Fruit fly (Drosophila melanogaster) whole organism, embryonic: ENCODE measurements around the gene SCAR.
A peak's percentile ranks its signal among the peaks of the same experiment; 100 is the strongest.

Experiments
- Abd-B ChIP-seq: fragments of 200-800 bp; sonication (Bioruptor generic); optimal IDR thresholded peaks from 2 replicates; lab custom pipeline; 2018; ENCODE audit warnings: missing biosample characterization, mild to moderate bottlenecking, missing genetic modification characterization, moderate library complexity
- Ada2b ChIP-seq: fragments of 200-800 bp; sonication (Bioruptor generic); IDR thresholded peaks from 2 replicates; pipeline ENCODE4 v1.3.6; 2022; ENCODE audit warnings: missing biosample characterization, missing genetic modification characterization
- Atf3 ChIP-seq: fragments of 200-800 bp; sonication (Bioruptor generic); optimal IDR thresholded peaks from 3 replicates; lab custom pipeline; 2016; ENCODE audit warnings: missing biosample characterization, missing genetic modification characterization
- CG10431 ChIP-seq: fragments of 200-800 bp; sonication (Bioruptor generic); optimal IDR thresholded peaks from 3 replicates; lab custom pipeline; 2018; ENCODE audit warnings: missing biosample characterization, mild to moderate bottlenecking, missing genetic modification characterization
- CG10462 ChIP-seq: fragments of 200-800 bp; sonication (Bioruptor generic); optimal IDR thresholded peaks from 2 replicates; lab custom pipeline; 2016; ENCODE audit warnings: missing biosample characterization, missing genetic modification characterization
- CG12942 ChIP-seq: fragments of 200-800 bp; sonication (Bioruptor generic); optimal IDR thresholded peaks from 3 replicates; lab custom pipeline; 2016; ENCODE audit warnings: missing biosample characterization, missing genetic modification characterization
- CG13287 ChIP-seq: fragments of 200-800 bp; sonication (Bioruptor generic); IDR thresholded peaks from 2 replicates; pipeline ENCODE4 v1.3.6; 2022; ENCODE audit warnings: missing biosample characterization, missing genetic modification characterization; ENCODE audit not compliant: partially characterized antibody
- CG13894 ChIP-seq: fragments of 200-800 bp; sonication (Bioruptor generic); optimal IDR thresholded peaks from 3 replicates; lab custom pipeline; 2018; ENCODE audit warnings: missing biosample characterization, mild to moderate bottlenecking, missing genetic modification characterization, moderate library complexity
- CG15269 ChIP-seq: fragments of 200-800 bp; sonication (Bioruptor generic); optimal IDR thresholded peaks from 2 replicates; lab custom pipeline; 2018; ENCODE audit warnings: missing biosample characterization, mild to moderate bottlenecking, missing genetic modification characterization, moderate library complexity
- CG15479 ChIP-seq: fragments of 200-800 bp; sonication (Bioruptor generic); optimal IDR thresholded peaks from 3 replicates; lab custom pipeline; 2019; ENCODE audit warnings: missing biosample characterization, mild to moderate bottlenecking, missing genetic modification characterization, moderate library complexity
- CG1602 ChIP-seq: fragments of 200-800 bp; sonication (Bioruptor generic); optimal IDR thresholded peaks from 3 replicates; lab custom pipeline; 2016; ENCODE audit warnings: missing biosample characterization, missing genetic modification characterization
- CG2875 ChIP-seq: fragments of 200-800 bp; sonication (Bioruptor generic); optimal IDR thresholded peaks from 2 replicates; lab custom pipeline; 2017; ENCODE audit warnings: missing biosample characterization, mild to moderate bottlenecking, missing genetic modification characterization, missing genetic modification reagents
- CG31441 ChIP-seq: fragments of 200-800 bp; sonication (Bioruptor generic); IDR thresholded peaks from 2 replicates; pipeline ENCODE4 v1.3.6; 2022; ENCODE audit warnings: missing biosample characterization, missing genetic modification characterization
- CG6813 ChIP-seq: fragments of 200-800 bp; sonication (Bioruptor generic); optimal IDR thresholded peaks from 2 replicates; lab custom pipeline; 2017; ENCODE audit warnings: missing biosample characterization, missing genetic modification characterization, mild to moderate bottlenecking, moderate library complexity, missing genetic modification reagents
- CG8478 ChIP-seq: fragments of >200 bp; optimal IDR thresholded peaks from 2 replicates; lab custom pipeline; 2018
- CG9609 ChIP-seq: fragments of 200-800 bp; sonication (Bioruptor generic); optimal IDR thresholded peaks from 3 replicates; lab custom pipeline; 2016; ENCODE audit warnings: missing biosample characterization, missing genetic modification characterization
- CTCF ChIP-seq: fragments of 200-800 bp; sonication (Bioruptor generic); optimal IDR thresholded peaks from 2 replicates; lab custom pipeline; 2017; ENCODE audit warnings: missing biosample characterization, mild to moderate bottlenecking, missing genetic modification characterization, moderate library complexity
- Dref ChIP-seq: fragments of 200-800 bp; sonication (Bioruptor generic); IDR thresholded peaks from 2 replicates; pipeline ENCODE4 v1.3.6; 2022; ENCODE audit warnings: missing biosample characterization, missing genetic modification characterization
- Drgx ChIP-seq: fragments of 200-800 bp; sonication (Bioruptor generic); IDR thresholded peaks from 2 replicates; pipeline ENCODE4 v1.3.6; 2022; ENCODE audit warnings: missing biosample characterization, missing genetic modification characterization
- Elba2 ChIP-seq: fragments of 200-800 bp; sonication (Bioruptor generic); optimal IDR thresholded peaks from 3 replicates; lab custom pipeline; 2016; ENCODE audit warnings: missing biosample characterization, missing genetic modification characterization
- HLHmδ ChIP-seq: fragments of 200-800 bp; sonication (Bioruptor generic); optimal IDR thresholded peaks from 2 replicates; lab custom pipeline; 2018; ENCODE audit warnings: missing biosample characterization, mild to moderate bottlenecking, missing genetic modification characterization, moderate library complexity
- Hmx ChIP-seq: fragments of 200-800 bp; sonication (Bioruptor generic); optimal IDR thresholded peaks from 2 replicates; lab custom pipeline; 2016; ENCODE audit warnings: missing biosample characterization, missing genetic modification characterization
- Hsf ChIP-seq: fragments of 200-800 bp; sonication (Bioruptor generic); optimal IDR thresholded peaks from 3 replicates; lab custom pipeline; 2016; ENCODE audit warnings: missing biosample characterization, missing genetic modification characterization
- Lim3 ChIP-seq: fragments of 200-800 bp; sonication (Bioruptor generic); IDR thresholded peaks from 2 replicates; pipeline ENCODE4 v1.3.6; 2022; ENCODE audit warnings: missing biosample characterization, missing genetic modification characterization
- MBD-R2 ChIP-seq: fragments of 200-800 bp; sonication (Bioruptor generic); IDR thresholded peaks from 2 replicates; pipeline ENCODE4 v1.3.6; 2022; ENCODE audit warnings: missing biosample characterization, missing genetic modification characterization
- Max ChIP-seq: fragments of 200-800 bp; sonication (Bioruptor generic); optimal IDR thresholded peaks from 2 replicates; lab custom pipeline; 2016; ENCODE audit warnings: missing biosample characterization, mild to moderate bottlenecking, missing genetic modification characterization
- NC2β ChIP-seq: fragments of 200-800 bp; sonication (Bioruptor generic); optimal IDR thresholded peaks from 2 replicates; lab custom pipeline; 2016; ENCODE audit warnings: missing biosample characterization, missing genetic modification characterization
- Nf-YA ChIP-seq: fragments of 200-800 bp; sonication (Bioruptor generic); IDR thresholded peaks from 2 replicates; pipeline ENCODE4 v1.3.6; 2022; ENCODE audit warnings: missing biosample characterization, missing genetic modification characterization
- Opbp ChIP-seq: fragments of 200-800 bp; sonication (Bioruptor generic); IDR thresholded peaks from 3 replicates; pipeline ENCODE4 v1.3.6; 2022; ENCODE audit warnings: missing biosample characterization, missing genetic modification characterization; ENCODE audit not compliant: partially characterized antibody
- Trl ChIP-seq, 3 experiments: fragments of >200 bp in 2 of 3; fragments of 200-800 bp in 1 of 3; sonication (Bioruptor generic) in 1 of 3; optimal IDR thresholded peaks; 2 replicates in 1 of 3; 3 replicates in 2 of 3; lab custom pipeline; 2016 to 2017; ENCODE audit warnings: missing biosample characterization in 1 of 3, missing genetic modification characterization in 1 of 3
- amos ChIP-seq: fragments of 200-800 bp; sonication (Bioruptor generic); IDR thresholded peaks from 2 replicates; pipeline ENCODE4 v1.3.6; 2022; ENCODE audit warnings: missing biosample characterization, missing genetic modification characterization; ENCODE audit not compliant: partially characterized antibody
- bowl ChIP-seq: fragments of 200-800 bp; sonication (Bioruptor generic); IDR thresholded peaks from 2 replicates; pipeline ENCODE4 v1.3.6; 2022; ENCODE audit warnings: missing biosample characterization, missing genetic modification characterization
- cad ChIP-seq: fragments of >200 bp; optimal IDR thresholded peaks from 2 replicates; lab custom pipeline; 2017; ENCODE audit warnings: missing biosample characterization, missing genetic modification characterization
- crp ChIP-seq, 2 experiments: fragments of 200-800 bp; sonication (Bioruptor generic); optimal IDR thresholded peaks; 2 replicates in 1 of 2; 3 replicates in 1 of 2; lab custom pipeline; 2017; ENCODE audit warnings: missing biosample characterization in 2 of 2, missing genetic modification characterization in 2 of 2, mild to moderate bottlenecking in 1 of 2, moderate library complexity in 1 of 2
- danr ChIP-seq: fragments of 200-800 bp; sonication (Bioruptor generic); IDR thresholded peaks from 2 replicates; pipeline ENCODE4 v1.3.6; 2022; ENCODE audit warnings: missing biosample characterization, missing genetic modification characterization
- ewg ChIP-seq: fragments of 200-800 bp; sonication (Bioruptor generic); optimal IDR thresholded peaks from 3 replicates; lab custom pipeline; 2017; ENCODE audit warnings: mild to moderate bottlenecking, missing biosample characterization, missing genetic modification reagents, missing genetic modification characterization
- fd96Cb ChIP-seq: fragments of 200-800 bp; sonication (Bioruptor generic); optimal IDR thresholded peaks from 2 replicates; lab custom pipeline; 2018; ENCODE audit warnings: missing biosample characterization, mild to moderate bottlenecking, missing genetic modification characterization, moderate library complexity
- jigr1 ChIP-seq: fragments of 200-800 bp; sonication (Bioruptor generic); IDR thresholded peaks from 3 replicates; pipeline ENCODE4 v1.3.6; 2022; ENCODE audit warnings: missing biosample characterization, missing genetic modification characterization
- nmo ChIP-seq: fragments of 200-800 bp; sonication (Bioruptor generic); optimal IDR thresholded peaks from 2 replicates; lab custom pipeline; 2018; ENCODE audit warnings: missing biosample characterization, mild to moderate bottlenecking, missing genetic modification characterization, moderate library complexity
- pan ChIP-seq, 4 experiments: fragments of >200 bp in 3 of 4; fragments of 200-800 bp in 1 of 4; sonication (Bioruptor generic) in 1 of 4; optimal IDR thresholded peaks in 3 of 4; IDR thresholded peaks in 1 of 4; 2 replicates each; pipeline versions ENCODE4 v1.3.6 to Lab custom; 2017 to 2022; ENCODE audit warnings: missing biosample characterization in 2 of 4, missing genetic modification characterization in 2 of 4, mixed read lengths in 1 of 4
- pnt ChIP-seq: fragments of 200-800 bp; sonication (Bioruptor generic); optimal IDR thresholded peaks from 3 replicates; lab custom pipeline; 2016; ENCODE audit warnings: missing biosample characterization, missing genetic modification characterization
- prd ChIP-seq, 3 experiments: fragments of >200 bp in 2 of 3; fragments of 200-800 bp in 1 of 3; sonication (Bioruptor generic) in 1 of 3; optimal IDR thresholded peaks in 2 of 3; IDR thresholded peaks in 1 of 3; 2 replicates in 2 of 3; 3 replicates in 1 of 3; pipeline versions ENCODE4 v1.3.6 to Lab custom; 2017 to 2022; ENCODE audit warnings: missing biosample characterization in 1 of 3, missing genetic modification characterization in 1 of 3
- repo ChIP-seq: fragments of 200-800 bp; sonication (Bioruptor generic); optimal IDR thresholded peaks from 2 replicates; lab custom pipeline; 2016; ENCODE audit warnings: missing biosample characterization, missing genetic modification characterization
- sc ChIP-seq, 3 experiments: fragments of >200 bp in 2 of 3; fragments of 200-800 bp in 1 of 3; sonication (Bioruptor generic) in 1 of 3; optimal IDR thresholded peaks; 2 replicates in 2 of 3; 3 replicates in 1 of 3; lab custom pipeline; 2017; ENCODE audit warnings: mild to moderate bottlenecking in 1 of 3, missing biosample characterization in 1 of 3, missing genetic modification characterization in 1 of 3, missing genetic modification reagents in 1 of 3
- sisA ChIP-seq: fragments of 200-800 bp; sonication (Bioruptor generic); IDR thresholded peaks from 2 replicates; pipeline ENCODE4 v1.3.6; 2022; ENCODE audit warnings: missing biosample characterization, missing genetic modification characterization
- sna ChIP-seq: fragments of 200-800 bp; sonication (Bioruptor generic); IDR thresholded peaks from 2 replicates; pipeline ENCODE4 v1.3.6; 2022; ENCODE audit warnings: missing biosample characterization, missing genetic modification characterization; ENCODE audit not compliant: partially characterized antibody
- tap ChIP-seq: fragments of 200-800 bp; optimal IDR thresholded peaks from 3 replicates; lab custom pipeline; 2019; ENCODE audit warnings: missing biosample characterization, mild to moderate bottlenecking, missing genetic modification characterization, moderate library complexity
- tgo ChIP-seq: fragments of 200-800 bp; sonication (Bioruptor generic); IDR thresholded peaks from 3 replicates; pipeline ENCODE4 v1.3.6; 2022; ENCODE audit warnings: missing biosample characterization, missing genetic modification characterization
- tna ChIP-seq: fragments of 200-800 bp; sonication (Bioruptor generic); IDR thresholded peaks from 2 replicates; pipeline ENCODE4 v1.3.6; 2022; ENCODE audit warnings: missing biosample characterization, missing genetic modification characterization; ENCODE audit not compliant: partially characterized antibody

Gene SCAR

dm6 chr2L:10987370-10987853, 10.8 kb downstream of the SCAR start, which contains the start of the genes piwi and CG12253 (continued):
- TF ChIP-seq crp (GFP tag; optimal IDR thresholded peaks at IDR 0.05; lab: Kevin White, UChicago), result no peak
- TF ChIP-seq Hsf (GFP tag; lab: Kevin White, UChicago), result peak; percentile 77
- no peak for TF ChIP-seq CG31441 (GFP tag; lab: Robert Waterston, UW)
- TF ChIP-seq Drgx, result 0 out of 2 replicates have a peak, but pooled peaks have one; percentile 11
- no peak for TF ChIP-seq jigr1
- TF ChIP-seq pan (optimal IDR thresholded peaks at IDR 0.05; lab: Kevin White, UChicago), result no peak
- TF ChIP-seq pan (GFP tag; optimal IDR thresholded peaks at IDR 0.05 in 1 of 2, IDR thresholded peaks at IDR 0.05 in 1 of 2), result no peak
- no peak for TF ChIP-seq NC2β (GFP tag; lab: Kevin White, UChicago)
- TF ChIP-seq cad (GFP tag; lab: Kevin White, UChicago), result no peak
- TF ChIP-seq nmo, result peak; percentile 80
- TF ChIP-seq Abd-B, result no peak
- TF ChIP-seq tap (tag; lab: Kevin White, UChicago), result no peak
- TF ChIP-seq CG12942 (GFP tag; lab: Kevin White, UChicago), result peak; percentile 70
- TF ChIP-seq CG15479 (GFP tag; lab: Kevin White, UChicago), result no peak
- no peak for TF ChIP-seq prd (optimal IDR thresholded peaks at IDR 0.05; lab: Kevin White, UChicago)
- TF ChIP-seq prd (GFP tag; IDR thresholded peaks at IDR 0.05; lab: Robert Waterston, UW), result peak; percentile 44; the same call in 2 of the 3 replicates
- no peak for TF ChIP-seq sc (optimal IDR thresholded peaks at IDR 0.05; lab: Kevin White, UChicago)
- TF ChIP-seq sc (GFP tag; optimal IDR thresholded peaks at IDR 0.05; lab: Kevin White, UChicago), result peak; percentile 67
- TF ChIP-seq Ada2b, result peak; percentile 49; the same call in 1 of the 2 replicates
- TF ChIP-seq Nf-YA (GFP tag; lab: Robert Waterston, UW), result peak; percentile 55
- TF ChIP-seq MBD-R2 (GFP tag; lab: Robert Waterston, UW), result peak; percentile 49
- TF ChIP-seq Dref (GFP tag; lab: Robert Waterston, UW), result no peak
- TF ChIP-seq tgo, result peak; percentile 91
- peak; percentile 38 for TF ChIP-seq Max (GFP tag; lab: Kevin White, UChicago)
- TF ChIP-seq Elba2 (GFP tag; lab: Kevin White, UChicago), result no peak
- TF ChIP-seq ewg, result peak; percentile 64
- TF ChIP-seq HLHmδ, result no peak
- no peak for TF ChIP-seq pnt (GFP tag; lab: Kevin White, UChicago)
- TF ChIP-seq tna, result no peak
- no peak; the same call in 1 of the 2 replicates for TF ChIP-seq danr
- 0 out of 2 replicates have a peak, but pooled peaks have one; percentile 16 for TF ChIP-seq sna (GFP tag; lab: Robert Waterston, UW)
- no peak for TF ChIP-seq CTCF (GFP tag; lab: Kevin White, UChicago)
- TF ChIP-seq sisA (GFP tag; lab: Robert Waterston, UW), result no peak
- 0 out of 2 replicates have a peak, but pooled peaks have one; percentile 11 for TF ChIP-seq Lim3
- peak; percentile 8 for TF ChIP-seq Atf3 (GFP tag; lab: Kevin White, UChicago)
- peak; percentile 8 for TF ChIP-seq CG10462 (GFP tag; lab: Kevin White, UChicago)
- TF ChIP-seq CG15269 (tag; lab: Kevin White, UChicago), result no peak
- TF ChIP-seq CG2875 (GFP tag; lab: Kevin White, UChicago), result peak; percentile 57
- TF ChIP-seq bowl (GFP tag; lab: Robert Waterston, UW), result no peak
- TF ChIP-seq CG13287 (GFP tag; lab: Robert Waterston, UW), result no peak
- no peak for TF ChIP-seq repo
- TF ChIP-seq CG6813 (GFP tag; lab: Kevin White, UChicago), result no peak
- no peak for TF ChIP-seq amos (GFP tag; lab: Robert Waterston, UW)
- TF ChIP-seq Trl (optimal IDR thresholded peaks at IDR 0.05; lab: Kevin White, UChicago), result no peak
- peak; percentile 20 for TF ChIP-seq Trl (GFP tag; optimal IDR thresholded peaks at IDR 0.05; lab: Kevin White, UChicago)
- no peak for TF ChIP-seq Hmx (GFP tag; lab: Kevin White, UChicago)
- no peak for TF ChIP-seq Opbp (GFP tag; lab: Robert Waterston, UW)
- TF ChIP-seq CG8478, result no peak
- no peak for TF ChIP-seq CG13894 (tag; lab: Kevin White, UChicago)
- TF ChIP-seq CG1602 (GFP tag; lab: Kevin White, UChicago), result peak; percentile 79
- TF ChIP-seq fd96Cb (tag; lab: Kevin White, UChicago), result peak; percentile 70
- TF ChIP-seq CG9609, result peak; percentile 25
- no peak for TF ChIP-seq CG10431 (GFP tag; lab: Kevin White, UChicago)
